Worm (Caenorhabditis elegans) whole organism, early embryonic: ENCODE data around the gene C12D8.9.

Experiments
- B0310.2 ChIP-seq: sonication (generic microtip); optimal IDR thresholded peaks from 2 replicates; lab custom pipeline; 2016; ENCODE audit warnings: mild to moderate bottlenecking, missing genetic modification characterization, missing compliant biosample characterization
- F13C5.2 ChIP-seq: sonication (generic microtip); optimal IDR thresholded peaks from 2 replicates; lab custom pipeline; 2017; ENCODE audit warnings: mild to moderate bottlenecking, missing genetic modification characterization, inconsistent platforms, missing compliant biosample characterization
- aly-1 ChIP-seq: sonication (generic microtip); optimal IDR thresholded peaks from 2 replicates; lab custom pipeline; 2016; ENCODE audit warnings: missing genetic modification characterization, missing compliant biosample characterization
- ama-1 ChIP-seq: fragments of 150-350 bp; optimal IDR thresholded peaks from 2 replicates; lab custom pipeline; 2014
- flt-1 ChIP-seq: fragments of 200-800 bp; sonication (Bioruptor generic); IDR thresholded peaks from 2 replicates; pipeline ENCODE4 v1.3.6; 2022; ENCODE audit warnings: missing genetic modification characterization, missing compliant biosample characterization
- hmbx-1 ChIP-seq: sonication (generic microtip); optimal IDR thresholded peaks from 2 replicates; lab custom pipeline; 2016; ENCODE audit warnings: mild to moderate bottlenecking, missing genetic modification characterization, missing compliant biosample characterization
- hnd-1 ChIP-seq: sonication (generic microtip); optimal IDR thresholded peaks from 2 replicates; lab custom pipeline; 2016; ENCODE audit warnings: missing genetic modification characterization, missing compliant biosample characterization
- pes-1 ChIP-seq: fragments of 200-800 bp; sonication (Bioruptor generic); IDR thresholded peaks from 2 replicates; pipeline ENCODE4 v1.3.6; 2022; ENCODE audit warnings: missing genetic modification reagents, missing genetic modification characterization, missing compliant biosample characterization
- scrt-1 ChIP-seq: fragments of 200-800 bp; sonication (Bioruptor generic); IDR thresholded peaks from 2 replicates; pipeline ENCODE4 v1.3.6; 2022; ENCODE audit warnings: missing genetic modification characterization, missing compliant biosample characterization
- sea-1 ChIP-seq: fragments of 200-800 bp; sonication (Bioruptor generic); conservative IDR thresholded peaks from 2 replicates; pipeline ENCODE4 v1.3.6; 2022; ENCODE audit warnings: missing genetic modification characterization, missing compliant biosample characterization
- tbx-11 ChIP-seq: fragments of 200-800 bp; sonication (Bioruptor generic); IDR thresholded peaks from 2 replicates; pipeline ENCODE4 v1.3.6; 2022; ENCODE audit warnings: missing genetic modification characterization, missing compliant biosample characterization
- tbx-37 ChIP-seq: fragments of 200-800 bp; sonication (Bioruptor generic); conservative IDR thresholded peaks from 2 replicates; pipeline ENCODE4 v1.3.6; 2022; ENCODE audit warnings: missing genetic modification reagents, missing genetic modification characterization, missing compliant biosample characterization
- tra-4 ChIP-seq: sonication (generic microtip); optimal IDR thresholded peaks from 2 replicates; lab custom pipeline; 2017; ENCODE audit warnings: missing genetic modification characterization, missing compliant biosample characterization

DNA sequence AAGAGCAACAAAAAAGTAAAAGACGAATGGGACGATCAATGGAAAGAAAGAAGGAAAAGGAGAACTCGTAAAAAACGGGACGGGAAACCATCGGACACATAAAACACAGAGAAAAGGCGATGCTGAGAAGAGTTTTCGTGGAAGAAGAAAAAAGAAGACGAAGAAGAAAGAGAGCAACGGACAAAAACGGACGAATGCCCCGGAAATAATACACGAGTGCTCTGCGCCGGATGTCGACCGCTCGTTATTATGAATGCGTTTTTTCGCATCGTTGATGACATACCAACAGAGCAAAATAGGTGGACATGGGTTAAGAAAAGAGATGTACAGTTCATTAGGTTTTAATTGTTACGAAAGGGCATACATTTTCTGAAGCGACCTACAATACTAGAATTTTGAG is 32.6 kb upstream of the C12D8.9 start, which contains the start of gene Y22F5A.11:
- TF ChIP-seq hmbx-1 (tag; lab: Kevin White, UChicago) (no peak), F13C5.2 (tag; lab: Kevin White, UChicago) (no peak), aly-1 (tag; lab: Kevin White, UChicago) (no peak), tbx-37 (GFP tag; lab: Robert Waterston, UW) (no peak), hnd-1 (no peak), flt-1 (GFP tag; lab: Robert Waterston, UW) (no peak), ama-1 (lab: Kevin White, UChicago) (no peak), pes-1 (GFP tag; lab: Robert Waterston, UW) (no peak), tra-4 (tag; lab: Kevin White, UChicago) (no peak), tbx-11 (GFP tag; lab: Robert Waterston, UW) (no peak), scrt-1 (GFP tag; lab: Robert Waterston, UW) (no peak), sea-1 (no peak), B0310.2 (tag; lab: Kevin White, UChicago) (no peak)
